Worm (Caenorhabditis elegans) whole organism, L4 larva: ENCODE measurements around the gene clr-1.

Source experiments
- F49E8.2 ChIP-seq: sonication (generic microtip); optimal IDR thresholded peaks from 2 replicates; lab custom pipeline; 2016; ENCODE audit warnings: missing compliant biosample characterization, mild to moderate bottlenecking, missing genetic modification characterization, borderline replicate concordance
- Y48G9A.11 ChIP-seq: fragments of 200-800 bp; sonication (Bioruptor generic); IDR thresholded peaks from 2 replicates; pipeline ENCODE4 v1.3.6; 2022; ENCODE audit warnings: missing genetic modification reagents, missing genetic modification characterization, missing compliant biosample characterization
- Y75B8A.6 ChIP-seq: fragments of 200-800 bp; sonication (Bioruptor generic); IDR thresholded peaks from 2 replicates; pipeline ENCODE4 v1.3.6; 2022; ENCODE audit warnings: missing genetic modification reagents, missing genetic modification characterization, missing compliant biosample characterization
- aha-1 ChIP-seq: fragments of 150-350 bp; peaks from one replicate; lab custom pipeline; 2014; ENCODE audit warnings: missing biosample characterization, missing genetic modification characterization
- aly-2 ChIP-seq: sonication (generic microtip); optimal IDR thresholded peaks from 2 replicates; lab custom pipeline; 2018; ENCODE audit warnings: missing biosample characterization, missing genetic modification characterization
- ceh-44 ChIP-seq: fragments of 200-800 bp; sonication (Bioruptor generic); IDR thresholded peaks from 2 replicates; pipeline ENCODE4 v1.3.6; 2022; ENCODE audit warnings: missing genetic modification reagents, missing genetic modification characterization, missing compliant biosample characterization
- daf-12 ChIP-seq: fragments of 150-350 bp; optimal IDR thresholded peaks from 2 replicates; lab custom pipeline; 2014; ENCODE audit warnings: missing biosample characterization, missing genetic modification reagents, missing genetic modification characterization
- daf-19 ChIP-seq: fragments of 200-800 bp; sonication (Bioruptor generic); conservative IDR thresholded peaks from 2 replicates; pipeline ENCODE4 v1.3.6; 2022; ENCODE audit warnings: missing genetic modification characterization, missing compliant biosample characterization
- dmd-6 ChIP-seq: fragments of 200-800 bp; sonication (Bioruptor generic); IDR thresholded peaks from 2 replicates; pipeline ENCODE4 v1.3.6; 2022; ENCODE audit warnings: missing genetic modification reagents, missing genetic modification characterization, missing compliant biosample characterization
- dmd-9 ChIP-seq: fragments of 200-800 bp; sonication (Bioruptor generic); IDR thresholded peaks from 2 replicates; pipeline ENCODE4 v1.3.6; 2022; ENCODE audit warnings: missing genetic modification reagents, missing genetic modification characterization, missing compliant biosample characterization
- egl-27 ChIP-seq: sonication (generic microtip); optimal IDR thresholded peaks from 3 replicates; lab custom pipeline; 2017; ENCODE audit warnings: missing biosample characterization, missing genetic modification reagents, missing genetic modification characterization
- egl-43 ChIP-seq: fragments of 200-800 bp; sonication (Bioruptor generic); IDR thresholded peaks from 2 replicates; pipeline ENCODE4 v1.3.6; 2022; ENCODE audit warnings: missing genetic modification reagents, missing genetic modification characterization, missing compliant biosample characterization
- fkh-10 ChIP-seq: fragments of 150-350 bp; optimal IDR thresholded peaks from 2 replicates; lab custom pipeline; 2014; ENCODE audit warnings: missing biosample characterization, missing genetic modification reagents, missing genetic modification characterization
- hif-1 ChIP-seq, 2 experiments: sonication (generic microtip); optimal IDR thresholded peaks; 2 replicates each; lab custom pipeline; 2016 to 2017; ENCODE audit warnings: missing compliant biosample characterization in 2 of 2, missing genetic modification characterization in 2 of 2, missing genetic modification reagents in 2 of 2, missing genotype in 2 of 2, mild to moderate bottlenecking in 1 of 2
- hlh-11 ChIP-seq: fragments of 200-800 bp; sonication (Bioruptor generic); optimal IDR thresholded peaks from 2 replicates; lab custom pipeline; 2018; ENCODE audit warnings: mild to moderate bottlenecking, missing genetic modification characterization, missing compliant biosample characterization
- hlh-30 ChIP-seq: sonication (generic microtip); optimal IDR thresholded peaks from 2 replicates; lab custom pipeline; 2017; ENCODE audit warnings: antibody characterized with exemption, mild to moderate bottlenecking, missing genetic modification characterization, missing compliant biosample characterization; ENCODE audit not compliant: insufficient read depth
- jun-1 ChIP-seq: fragments of 150-350 bp; optimal IDR thresholded peaks from 2 replicates; lab custom pipeline; 2014; ENCODE audit warnings: missing biosample characterization, missing genetic modification reagents, missing genetic modification characterization
- lim-7 ChIP-seq: fragments of 200-800 bp; sonication (Bioruptor generic); IDR thresholded peaks from 2 replicates; pipeline ENCODE4 v1.3.6; 2022; ENCODE audit warnings: missing genetic modification characterization, missing compliant biosample characterization
- lin-1 ChIP-seq: fragments of 200-800 bp; sonication (Bioruptor generic); IDR thresholded peaks from 2 replicates; pipeline ENCODE4 v1.3.6; 2022; ENCODE audit warnings: missing genetic modification reagents, missing genetic modification characterization, missing compliant biosample characterization
- lin-13 ChIP-seq: fragments of 150-350 bp; optimal IDR thresholded peaks from 2 replicates; lab custom pipeline; 2014; ENCODE audit warnings: missing biosample characterization, missing genetic modification reagents, missing genetic modification characterization
- lin-29 ChIP-seq: fragments of 200-800 bp; sonication (Bioruptor generic); IDR thresholded peaks from 2 replicates; pipeline ENCODE4 v1.3.6; 2022; ENCODE audit warnings: missing genetic modification reagents, missing genetic modification characterization, missing compliant biosample characterization
- lin-38 ChIP-seq: fragments of 200-800 bp; sonication (Bioruptor generic); IDR thresholded peaks from 2 replicates; pipeline ENCODE4 v1.3.6; 2022; ENCODE audit warnings: missing genetic modification reagents, missing genetic modification characterization, missing compliant biosample characterization
- lir-3 ChIP-seq: sonication (generic microtip); optimal IDR thresholded peaks from 2 replicates; lab custom pipeline; 2016; ENCODE audit warnings: mild to moderate bottlenecking, missing genetic modification characterization, missing compliant biosample characterization
- mdl-1 ChIP-seq, 2 experiments: fragments of 150-350 bp in 1 of 2; sonication (generic microtip) in 1 of 2; optimal IDR thresholded peaks; 2 replicates each; lab custom pipeline; 2014 to 2017; ENCODE audit warnings: missing biosample characterization in 2 of 2, missing genetic modification characterization in 2 of 2
- mxl-2 ChIP-seq: fragments of 200-800 bp; sonication (Bioruptor generic); conservative IDR thresholded peaks from 2 replicates; pipeline ENCODE4 v1.3.6; 2022; ENCODE audit warnings: missing genetic modification reagents, missing genetic modification characterization, missing compliant biosample characterization
- mxl-3 ChIP-seq: fragments of 200-800 bp; sonication (Bioruptor generic); optimal IDR thresholded peaks from 2 replicates; lab custom pipeline; 2018; ENCODE audit warnings: mild to moderate bottlenecking, missing genetic modification characterization, missing compliant biosample characterization
- nhr-102 ChIP-seq: sonication (generic microtip); optimal IDR thresholded peaks from 2 replicates; lab custom pipeline; 2016; ENCODE audit warnings: mild to moderate bottlenecking, missing genetic modification characterization, moderate library complexity, missing compliant biosample characterization
- nhr-11 ChIP-seq: fragments of 150-350 bp; optimal IDR thresholded peaks from 2 replicates; lab custom pipeline; 2014; ENCODE audit warnings: missing biosample characterization, missing genetic modification characterization
- nhr-237 ChIP-seq: sonication (generic microtip); optimal IDR thresholded peaks from 2 replicates; lab custom pipeline; 2017; ENCODE audit warnings: missing biosample characterization, missing genetic modification characterization
- nhr-28 ChIP-seq: fragments of 150-350 bp; optimal IDR thresholded peaks from 2 replicates; lab custom pipeline; 2014; ENCODE audit warnings: missing biosample characterization, missing genetic modification characterization
- nhr-41 ChIP-seq: fragments of 200-800 bp; sonication (Bioruptor generic); IDR thresholded peaks from 2 replicates; pipeline ENCODE4 v1.3.6; 2022; ENCODE audit warnings: missing genetic modification reagents, missing genetic modification characterization, missing compliant biosample characterization
- nhr-42 ChIP-seq: fragments of 200-800 bp; sonication (Bioruptor generic); IDR thresholded peaks from 2 replicates; pipeline ENCODE4 v1.3.6; 2022; ENCODE audit warnings: missing genetic modification characterization, missing compliant biosample characterization
- nhr-77 ChIP-seq: fragments of 150-350 bp; optimal IDR thresholded peaks from 2 replicates; lab custom pipeline; 2014; ENCODE audit warnings: missing biosample characterization, missing genetic modification characterization
- php-3 ChIP-seq: fragments of 200-800 bp; sonication (Bioruptor generic); IDR thresholded peaks from 2 replicates; pipeline ENCODE4 v1.3.6; 2022; ENCODE audit warnings: missing genetic modification reagents, missing genetic modification characterization, missing compliant biosample characterization
- rbr-2 ChIP-seq: sonication (generic microtip); optimal IDR thresholded peaks from 2 replicates; lab custom pipeline; 2016; ENCODE audit warnings: missing genotype, missing genetic modification characterization, missing compliant biosample characterization
- spr-3 ChIP-seq: fragments of 200-800 bp; sonication (Bioruptor generic); optimal IDR thresholded peaks from 2 replicates; lab custom pipeline; 2018; ENCODE audit warnings: mild to moderate bottlenecking, missing genetic modification characterization, missing compliant biosample characterization
- tra-1 ChIP-seq: fragments of 200-800 bp; sonication (Bioruptor generic); IDR thresholded peaks from 2 replicates; pipeline ENCODE4 v1.3.6; 2022; ENCODE audit warnings: missing genetic modification reagents, missing genetic modification characterization, missing compliant biosample characterization
- unc-130 ChIP-seq: sonication (generic microtip); optimal IDR thresholded peaks from 2 replicates; lab custom pipeline; 2016; ENCODE audit warnings: missing genetic modification reagents, missing genetic modification characterization, missing compliant biosample characterization
- unc-39 ChIP-seq: sonication (generic microtip); optimal IDR thresholded peaks from 2 replicates; lab custom pipeline; 2017; ENCODE audit warnings: missing biosample characterization, missing genetic modification characterization
- zag-1 ChIP-seq: fragments of 150-350 bp; optimal IDR thresholded peaks from 2 replicates; lab custom pipeline; 2014; ENCODE audit warnings: missing biosample characterization, missing genetic modification characterization
- zfp-3 ChIP-seq: fragments of 200-800 bp; sonication (Bioruptor generic); conservative IDR thresholded peaks from 2 replicates; pipeline ENCODE4 v1.3.6; 2022; ENCODE audit warnings: missing genetic modification reagents, missing genetic modification characterization, missing compliant biosample characterization
- zip-2 ChIP-seq: fragments of 150-350 bp; optimal IDR thresholded peaks from 2 replicates; lab custom pipeline; 2014; ENCODE audit warnings: missing biosample characterization, missing genetic modification characterization
- ztf-7 ChIP-seq: fragments of 150-350 bp; optimal IDR thresholded peaks from 2 replicates; lab custom pipeline; 2014; ENCODE audit warnings: missing biosample characterization, missing genetic modification characterization

clr-1 gene

ce11 chrII:5496375-5496774 lies 30.2 kb downstream of the clr-1 start, which contains the start of gene F12A10.1:
Gene F12A10.1, plus strand, starts transcription at chrII:5496540.
- TF ChIP-seq hlh-11 (tag; lab: Kevin White, UChicago) (peak; percentile 30), nhr-28 (tag; lab: Kevin White, UChicago) (peak; percentile 77), nhr-42 (GFP tag; lab: Robert Waterston, UW) (no peak), lim-7 (GFP tag; lab: Robert Waterston, UW) (no peak), Y75B8A.6 (GFP tag; lab: Robert Waterston, UW) (no peak), daf-12 (tag; lab: Kevin White, UChicago) (no peak), daf-19 (no peak), fkh-10 (GFP tag; lab: Kevin White, UChicago) (no peak)

- no peak for TF ChIP-seq mdl-1 (tag; optimal IDR thresholded peaks at IDR 0.05; lab: Kevin White, UChicago)
- no peak for TF ChIP-seq ceh-44 (GFP tag; lab: Robert Waterston, UW)
- no peak for TF ChIP-seq mxl-3
- TF ChIP-seq aly-2: no peak
- TF ChIP-seq nhr-77: no peak
- no peak for TF ChIP-seq egl-43
- no peak for TF ChIP-seq nhr-237 (tag; lab: Kevin White, UChicago)
- TF ChIP-seq mxl-2: no peak
Observed at ce11 chrII:5497541-5497940, 31.4 kb downstream of the clr-1 start.

ce11 chrII:5498156-5498739 lies 32.1 kb downstream of the clr-1 start, which contains the start of the genes suex-1 and F12A10.9:
Gene suex-1, minus strand, starts transcription at chrII:5498256.
Gene F12A10.9, plus strand, starts transcription at chrII:5498689.
- TF ChIP-seq tra-1 (GFP tag; lab: Robert Waterston, UW): no peak
- peak; percentile 33 for TF ChIP-seq aha-1 (tag; lab: Kevin White, UChicago)

ce11 chrII:5500470-5500869 lies 34.3 kb downstream of the clr-1 start, which contains the start of gene fzy-1:
Gene fzy-1, plus strand, starts transcription at chrII:5500770.
- TF ChIP-seq F49E8.2 (tag; lab: Kevin White, UChicago): no peak
- TF ChIP-seq spr-3: no peak
- TF ChIP-seq php-3 (GFP tag; lab: Robert Waterston, UW): no peak
- no peak for TF ChIP-seq unc-130 (GFP tag; lab: Kevin White, UChicago)
- no peak for TF ChIP-seq daf-19
- no peak for TF ChIP-seq lin-1 (GFP tag; lab: Robert Waterston, UW)
- TF ChIP-seq rbr-2 (tag; lab: Kevin White, UChicago): no peak
- no peak for TF ChIP-seq nhr-77
- TF ChIP-seq unc-39: no peak
- no peak for TF ChIP-seq Y48G9A.11 (GFP tag; lab: Robert Waterston, UW)
- TF ChIP-seq lir-3: no peak
- TF ChIP-seq nhr-11 (tag; lab: Kevin White, UChicago): no peak
- no peak for TF ChIP-seq dmd-9 (GFP tag; lab: Robert Waterston, UW)
- no peak for TF ChIP-seq zag-1
- TF ChIP-seq nhr-237 (tag; lab: Kevin White, UChicago): no peak

- TF ChIP-seq mxl-3 (no peak), nhr-42 (GFP tag; lab: Robert Waterston, UW) (no peak), lin-38 (GFP tag; lab: Robert Waterston, UW) (peak; percentile 64), nhr-102 (no peak), hlh-11 (tag; lab: Kevin White, UChicago) (no peak), nhr-41 (no peak), hif-1 (tag; optimal IDR thresholded peaks at IDR 0.05; lab: Kevin White, UChicago) (no peak), jun-1 (tag; lab: Kevin White, UChicago) (no peak), zip-2 (tag; lab: Kevin White, UChicago) (no peak), ztf-7 (tag; lab: Kevin White, UChicago) (no peak), dmd-6 (GFP tag; lab: Robert Waterston, UW) (no peak), lin-29 (no peak), mdl-1 (tag; optimal IDR thresholded peaks at IDR 0.05; lab: Kevin White, UChicago) (no peak), nhr-237 (tag; lab: Kevin White, UChicago) (no peak), egl-27 (tag; lab: Kevin White, UChicago) (no peak), unc-39 (no peak), hlh-30 (peak; percentile 31), zfp-3 (GFP tag; lab: Robert Waterston, UW) (no peak), lin-13 (no peak)
Observed at ce11 chrII:5500986-5501657, 35.0 kb downstream of the clr-1 start, which contains the start of gene F12A10.8. Gene F12A10.8, minus strand, starts transcription at chrII:5501064.
